Worm (Caenorhabditis elegans): ENCODE results near the gene hpo-10.

hpo-10 gene

ce11 chrIII:5835163-5835871 lies 44.0 kb upstream of the hpo-10 start (continued):
- TF ChIP-seq eor-1 (tag; optimal IDR thresholded peaks at IDR 0.05): no peak
- no peak for TF ChIP-seq unc-39 (tag; optimal IDR thresholded peaks at IDR 0.05)
- no peak for TF ChIP-seq egl-5 (tag; optimal IDR thresholded peaks at IDR 0.05)
- no peak for TF ChIP-seq sea-2 (GFP tag; optimal IDR thresholded peaks at IDR 0.05)
- no peak for TF ChIP-seq nhr-67 (tag; optimal IDR thresholded peaks at IDR 0.05)
- no peak for TF ChIP-seq ceh-9 (tag; optimal IDR thresholded peaks at IDR 0.05)
- TF ChIP-seq hmg-11 (tag; optimal IDR thresholded peaks at IDR 0.05): no peak
- TF ChIP-seq ztf-11 (tag; optimal IDR thresholded peaks at IDR 0.05): no peak
- no peak for TF ChIP-seq R02D3.7 (tag; optimal IDR thresholded peaks at IDR 0.05)
- no peak for TF ChIP-seq nhr-28 (tag; optimal IDR thresholded peaks at IDR 0.05)
- no peak for TF ChIP-seq fkh-10 (GFP tag; optimal IDR thresholded peaks at IDR 0.05)
- TF ChIP-seq nhr-237 (tag; optimal IDR thresholded peaks at IDR 0.05): no peak
- TF ChIP-seq fkh-2 (tag; optimal IDR thresholded peaks at IDR 0.05): no peak
- TF ChIP-seq egl-27 (tag; optimal IDR thresholded peaks at IDR 0.05): no peak
- TF ChIP-seq ceh-28 (tag; optimal IDR thresholded peaks at IDR 0.05): no peak
- no peak for TF ChIP-seq skn-1 (tag; optimal IDR thresholded peaks at IDR 0.05)
- no peak for TF ChIP-seq lin-15B (tag; optimal IDR thresholded peaks at IDR 0.05)

- TF ChIP-seq nhr-67 (tag; optimal IDR thresholded peaks at IDR 0.05) (no peak), pha-4 (tag; optimal IDR thresholded peaks at IDR 0.05) (peak; percentile 10), nhr-23 (tag; optimal IDR thresholded peaks at IDR 0.05) (peak; percentile 51), zag-1 (tag; optimal IDR thresholded peaks at IDR 0.05) (no peak), ztf-11 (tag; optimal IDR thresholded peaks at IDR 0.05) (no peak), ztf-4 (tag; optimal IDR thresholded peaks at IDR 0.05) (no peak), tbx-2 (tag; optimal IDR thresholded peaks at IDR 0.05) (no peak), elt-1 (tag; optimal IDR thresholded peaks at IDR 0.05) (peak; percentile 50)
These were observed 43.0 kb upstream of the hpo-10 start for ce11 chrIII:5836261-5836660.

DNA sequence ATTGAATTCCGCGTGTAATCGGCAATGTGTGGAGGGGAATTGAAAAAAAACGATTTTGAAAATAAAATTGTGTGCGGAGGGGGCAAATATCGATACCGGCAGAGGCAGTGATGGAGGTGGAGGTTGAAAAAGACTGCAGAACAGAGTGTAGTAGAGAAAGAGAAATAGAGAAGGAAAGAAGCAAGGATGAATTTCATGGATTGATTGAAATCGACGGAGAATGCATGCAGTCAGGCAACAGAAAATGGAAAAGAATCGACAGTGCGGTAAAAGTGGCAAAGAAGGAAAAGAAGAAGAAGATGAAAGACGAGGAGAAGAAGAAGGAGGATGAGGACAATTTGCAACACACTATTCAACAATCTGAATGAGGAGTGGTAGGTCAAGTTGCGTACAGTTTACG lies 42.5 kb upstream of the hpo-10 start, which contains the start of gene W04D12.1:
Gene W04D12.1, plus strand, starts transcription at position 111 of the 400 bp plus-strand sequence.
- TF ChIP-seq nfya-1 (tag; optimal IDR thresholded peaks at IDR 0.05; ENCODE audit: insufficient read depth) (peak; percentile 19), nhr-23 (tag; optimal IDR thresholded peaks at IDR 0.05) (peak; percentile 8), mml-1 (tag; optimal IDR thresholded peaks at IDR 0.05) (no peak), ceh-28 (tag; optimal IDR thresholded peaks at IDR 0.05) (peak; percentile 11), pha-4 (tag; optimal IDR thresholded peaks at IDR 0.05) (peak; percentile 43), nhr-12 (tag; optimal IDR thresholded peaks at IDR 0.05) (no peak)

DNA sequence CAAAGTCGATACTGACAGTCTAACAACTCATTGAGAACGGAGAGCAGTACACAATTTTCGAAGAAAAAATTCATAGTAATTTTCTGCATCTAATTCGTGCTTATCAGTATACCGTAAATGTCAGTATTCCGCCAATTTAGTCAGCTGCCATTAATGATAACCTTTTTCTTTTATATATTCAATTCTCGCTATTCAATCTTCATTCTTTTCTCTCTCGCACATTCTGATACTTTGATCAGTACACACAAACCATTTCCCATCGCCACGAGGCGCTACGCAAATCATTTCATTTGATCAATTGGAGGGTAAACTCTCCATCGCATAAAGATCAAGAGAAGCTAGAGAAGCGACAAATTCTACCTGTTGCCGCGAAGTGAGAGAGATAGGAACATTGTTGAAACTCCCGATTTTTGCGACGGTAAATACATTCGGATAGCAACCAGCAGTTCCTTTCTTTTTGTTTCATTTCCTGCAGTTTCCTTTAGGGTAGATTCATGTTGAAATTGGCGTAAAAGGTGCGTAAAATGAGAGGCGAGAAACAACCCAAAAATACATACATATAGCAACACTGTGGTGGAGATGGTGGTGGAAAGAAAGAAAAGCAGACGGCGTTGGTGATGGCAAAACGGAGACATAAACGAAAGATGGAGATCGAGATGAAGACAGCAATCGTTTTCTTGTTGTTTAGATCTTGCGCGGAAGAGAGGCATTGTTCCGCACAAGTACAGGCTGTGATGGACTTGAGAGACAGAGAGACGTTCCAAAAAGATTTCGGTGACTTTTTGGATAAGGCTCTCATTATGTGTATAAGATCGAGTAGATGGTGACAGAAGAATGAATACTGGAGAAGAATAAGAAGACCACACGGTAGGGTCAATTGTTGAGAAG lies 40.9 kb upstream of the hpo-10 start:
- TF ChIP-seq tbx-2 (tag; optimal IDR thresholded peaks at IDR 0.05) (no peak), nhr-23 (tag; optimal IDR thresholded peaks at IDR 0.05) (peak; percentile 46), ceh-16 (tag; optimal IDR thresholded peaks at IDR 0.05) (no peak), ceh-9 (tag; optimal IDR thresholded peaks at IDR 0.05) (no peak), ama-1 (optimal IDR thresholded peaks at IDR 0.05) (peak; percentile 73), R02D3.7 (tag; optimal IDR thresholded peaks at IDR 0.05) (no peak), zag-1 (tag; optimal IDR thresholded peaks at IDR 0.05) (no peak), skn-1 (tag; optimal IDR thresholded peaks at IDR 0.05) (no peak), lin-15B (tag; optimal IDR thresholded peaks at IDR 0.05) (no peak), lin-39 (tag; optimal IDR thresholded peaks at IDR 0.05) (no peak), ceh-28 (tag; optimal IDR thresholded peaks at IDR 0.05) (no peak), mml-1 (tag; optimal IDR thresholded peaks at IDR 0.05) (no peak), eor-1 (tag; optimal IDR thresholded peaks at IDR 0.05) (no peak), nhr-76 (tag; optimal IDR thresholded peaks at IDR 0.05) (no peak), unc-62 (GFP tag; optimal IDR thresholded peaks at IDR 0.05) (no peak), ZK546.5 (tag; optimal IDR thresholded peaks at IDR 0.05) (no peak), pha-4 (tag; optimal IDR thresholded peaks at IDR 0.05) (peak; percentile 75), egl-5 (tag; optimal IDR thresholded peaks at IDR 0.05) (no peak), snpc-4 (tag; optimal IDR thresholded peaks at IDR 0.05) (no peak), unc-39 (tag; optimal IDR thresholded peaks at IDR 0.05) (no peak), nhr-77 (tag; optimal IDR thresholded peaks at IDR 0.05) (no peak), nhr-12 (tag; optimal IDR thresholded peaks at IDR 0.05) (no peak), elt-1 (tag; optimal IDR thresholded peaks at IDR 0.05) (peak; percentile 59), ceh-82 (tag; optimal IDR thresholded peaks at IDR 0.05) (no peak), nhr-28 (tag; optimal IDR thresholded peaks at IDR 0.05) (no peak), fkh-10 (GFP tag; optimal IDR thresholded peaks at IDR 0.05) (no peak), ztf-11 (tag; optimal IDR thresholded peaks at IDR 0.05) (no peak), mdl-1 (tag; optimal IDR thresholded peaks at IDR 0.05) (peak; percentile 11), aly-2 (tag; optimal IDR thresholded peaks at IDR 0.05) (no peak), lsy-12 (tag; optimal IDR thresholded peaks at IDR 0.05) (peak; percentile 53), jun-1 (tag; optimal IDR thresholded peaks at IDR 0.05) (peak; percentile 35), daf-12 (tag; optimal IDR thresholded peaks at IDR 0.05) (no peak), elt-3 (tag; optimal IDR thresholded peaks at IDR 0.05) (no peak), nhr-43 (tag; optimal IDR thresholded peaks at IDR 0.05; ENCODE audit: poor library complexity, severe bottlenecking) (peak; percentile 44)

All from whole organism, L3 larva.